Worm (Caenorhabditis elegans): ENCODE results near the gene F19G12.4.
A peak's percentile ranks its signal among the peaks of the same experiment; 100 is the strongest.

Gene F19G12.4

ce11 chrX:1445696-1446095 is 28.6 kb downstream of the F19G12.4 start (continued):
- TF ChIP-seq lin-29 (GFP tag; IDR thresholded peaks at IDR 0.05) (no peak), fkh-10 (GFP tag; optimal IDR thresholded peaks at IDR 0.05) (no peak), dpl-1 (GFP tag; optimal IDR thresholded peaks at IDR 0.05) (no peak), nhr-42 (GFP tag; IDR thresholded peaks at IDR 0.05) (peak; percentile 39; the same call in 1 of the 2 replicates), hif-1 (tag; optimal IDR thresholded peaks at IDR 0.05) (no peak), set-16 (GFP tag; IDR thresholded peaks at IDR 0.05) (no peak), aly-2 (tag; optimal IDR thresholded peaks at IDR 0.05) (no peak), ceh-32 (tag; optimal IDR thresholded peaks at IDR 0.05; ENCODE audit: poor library complexity) (no peak), unc-130 (GFP tag; optimal IDR thresholded peaks at IDR 0.05) (no peak), snpc-4 (tag; optimal IDR thresholded peaks at IDR 0.05) (no peak), aha-1 (tag) (peak; percentile 45), ceh-44 (GFP tag; IDR thresholded peaks at IDR 0.05) (no peak), daf-8 (GFP tag; IDR thresholded peaks at IDR 0.05) (no peak), Y75B8A.6 (GFP tag; IDR thresholded peaks at IDR 0.05) (0 out of 2 replicates have a peak, but pooled peaks have one; percentile 31), nhr-10 (tag; optimal IDR thresholded peaks at IDR 0.05) (no peak), ZK337.2 (GFP tag; IDR thresholded peaks at IDR 0.05) (no peak), lin-15B (tag; optimal IDR thresholded peaks at IDR 0.05) (no peak), D1046.2 (GFP tag; IDR thresholded peaks at IDR 0.05) (0 out of 2 replicates have a peak, but pooled peaks have one; percentile 66), nhr-28 (tag; optimal IDR thresholded peaks at IDR 0.05) (no peak), pha-4 (GFP tag; IDR thresholded peaks at IDR 0.05) (no peak), pha-4 (tag; optimal IDR thresholded peaks at IDR 0.05) (no peak), T26A8.4 (GFP tag; IDR thresholded peaks at IDR 0.05) (peak; percentile 38; the same call in 1 of the 2 replicates), F10B5.3 (tag; optimal IDR thresholded peaks at IDR 0.05) (no peak), nhr-102 (tag; optimal IDR thresholded peaks at IDR 0.05) (no peak), lim-7 (GFP tag; IDR thresholded peaks at IDR 0.05) (no peak), duxl-1 (tag; optimal IDR thresholded peaks at IDR 0.05; ENCODE audit: poor library complexity) (peak; percentile 64), egl-43 (GFP tag; IDR thresholded peaks at IDR 0.05) (no peak), dmd-8 (GFP tag; IDR thresholded peaks at IDR 0.05) (no peak), ceh-62 (tag; optimal IDR thresholded peaks at IDR 0.05) (no peak), hlh-30 (tag; optimal IDR thresholded peaks at IDR 0.05; ENCODE audit: insufficient read depth) (peak; percentile 19), lsy-2 (tag; optimal IDR thresholded peaks at IDR 0.05) (peak in 1 of 2 experiments; percentile 22), ama-1 (optimal IDR thresholded peaks at IDR 0.05) (peak; percentile 80), mep-1 (tag; optimal IDR thresholded peaks at IDR 0.05) (peak; percentile 62), nhr-11 (tag; optimal IDR thresholded peaks at IDR 0.05) (no peak), saeg-2 (GFP tag; IDR thresholded peaks at IDR 0.05) (no peak), sdz-12 (GFP tag; optimal IDR thresholded peaks at IDR 0.05) (no peak), spr-3 (GFP tag; optimal IDR thresholded peaks at IDR 0.05) (no peak), mxl-3 (GFP tag; optimal IDR thresholded peaks at IDR 0.05) (no peak), daf-19 (GFP tag; conservative IDR thresholded peaks at IDR 0.05) (no peak), ZK546.5 (tag; optimal IDR thresholded peaks at IDR 0.05) (no peak), ztf-11 (tag; optimal IDR thresholded peaks at IDR 0.05) (no peak), hlh-11 (tag; optimal IDR thresholded peaks at IDR 0.05) (peak; percentile 23), attf-4 (tag; optimal IDR thresholded peaks at IDR 0.05) (no peak), ceh-82 (tag; optimal IDR thresholded peaks at IDR 0.05) (no peak), R02D3.7 (tag; optimal IDR thresholded peaks at IDR 0.05) (no peak), nhr-237 (tag; optimal IDR thresholded peaks at IDR 0.05) (no peak), T20F7.1 (GFP tag; optimal IDR thresholded peaks at IDR 0.05) (no peak), nhr-77 (tag; optimal IDR thresholded peaks at IDR 0.05) (no peak), F26F4.8 (GFP tag; conservative IDR thresholded peaks at IDR 0.05) (no peak), arid-1 (GFP tag; conservative IDR thresholded peaks at IDR 0.05) (0 out of 2 replicates have a peak, but pooled peaks have one; percentile 22), ces-1 (GFP tag; optimal IDR thresholded peaks at IDR 0.05) (no peak), mdt-29 (GFP tag; IDR thresholded peaks at IDR 0.05) (no peak), jun-1 (tag; optimal IDR thresholded peaks at IDR 0.05) (peak; percentile 36)
